Worm (Caenorhabditis elegans) whole organism, young adult: Measurements from ENCODE around the gene R12B2.13.

Experiments
- C17E4.6 ChIP-seq: fragments of 200-800 bp; sonication (Bioruptor generic); IDR thresholded peaks from 2 replicates; pipeline ENCODE4 v1.3.6; 2022; ENCODE audit warnings: missing genetic modification reagents, missing genetic modification characterization, missing compliant biosample characterization
- D2030.7 ChIP-seq: fragments of 200-800 bp; sonication (Bioruptor generic); IDR thresholded peaks from 2 replicates; pipeline ENCODE4 v1.3.6; 2022; ENCODE audit warnings: missing genetic modification reagents, missing genetic modification characterization, missing compliant biosample characterization
- F10E7.11 ChIP-seq: sonication (generic microtip); optimal IDR thresholded peaks from 2 replicates; lab custom pipeline; 2017; ENCODE audit warnings: mild to moderate bottlenecking, missing genetic modification characterization, moderate library complexity, missing compliant biosample characterization
- F22D6.2 ChIP-seq: sonication (generic microtip); optimal IDR thresholded peaks from 2 replicates; lab custom pipeline; 2016; ENCODE audit warnings: mild to moderate bottlenecking, missing genetic modification characterization, missing compliant biosample characterization
- F23B12.7 ChIP-seq: sonication (generic microtip); optimal IDR thresholded peaks from 2 replicates; lab custom pipeline; 2017; ENCODE audit warnings: missing genetic modification characterization, mild to moderate bottlenecking, missing compliant biosample characterization, antibody characterized with exemption, moderate library complexity; ENCODE audit not compliant: insufficient read depth
- F39B2.1 ChIP-seq: fragments of 200-800 bp; sonication (Bioruptor generic); IDR thresholded peaks from 2 replicates; pipeline ENCODE4 v1.3.6; 2022; ENCODE audit warnings: missing genetic modification reagents, missing genetic modification characterization, missing compliant biosample characterization
- F52B5.7 ChIP-seq: sonication (generic microtip); optimal IDR thresholded peaks from 2 replicates; lab custom pipeline; 2016; ENCODE audit warnings: mild to moderate bottlenecking, missing genetic modification characterization, missing compliant biosample characterization
- F57C9.4 ChIP-seq: sonication (generic microtip); optimal IDR thresholded peaks from 2 replicates; lab custom pipeline; 2017; ENCODE audit warnings: mild to moderate bottlenecking, missing genetic modification characterization, missing compliant biosample characterization
- K12H6.12 ChIP-seq: fragments of 200-800 bp; sonication (Bioruptor generic); optimal IDR thresholded peaks from 2 replicates; lab custom pipeline; 2018; ENCODE audit warnings: mild to moderate bottlenecking, missing genetic modification characterization, missing compliant biosample characterization
- T07F8.4 ChIP-seq: sonication (generic microtip); optimal IDR thresholded peaks from 2 replicates; lab custom pipeline; 2016; ENCODE audit warnings: mild to moderate bottlenecking, missing genetic modification characterization, moderate library complexity, missing compliant biosample characterization
- ZK185.1 ChIP-seq: sonication (generic microtip); optimal IDR thresholded peaks from 2 replicates; lab custom pipeline; 2016; ENCODE audit warnings: mild to moderate bottlenecking, missing genetic modification characterization, missing compliant biosample characterization; ENCODE audit not compliant: poor library complexity, severe bottlenecking
- akir-1 ChIP-seq: fragments of 200-800 bp; sonication (Bioruptor generic); optimal IDR thresholded peaks from 2 replicates; lab custom pipeline; 2018; ENCODE audit warnings: mild to moderate bottlenecking, missing genetic modification characterization, moderate library complexity, missing compliant biosample characterization
- attf-3 ChIP-seq: fragments of 200-800 bp; sonication (Bioruptor generic); conservative IDR thresholded peaks from 2 replicates; pipeline ENCODE4 v1.3.6; 2022; ENCODE audit warnings: missing genetic modification reagents, missing genetic modification characterization, missing compliant biosample characterization
- attf-5 ChIP-seq: fragments of 200-800 bp; sonication (Bioruptor generic); optimal IDR thresholded peaks from 2 replicates; lab custom pipeline; 2018; ENCODE audit warnings: mild to moderate bottlenecking, missing genetic modification characterization, missing compliant biosample characterization
- ccch-3 ChIP-seq: fragments of 200-800 bp; sonication (Bioruptor generic); optimal IDR thresholded peaks from 2 replicates; lab custom pipeline; 2018; ENCODE audit warnings: mild to moderate bottlenecking, missing genetic modification characterization, missing compliant biosample characterization
- ceh-40 ChIP-seq: fragments of 200-800 bp; sonication (Bioruptor generic); IDR thresholded peaks from 2 replicates; pipeline ENCODE4 v1.3.6; 2022; ENCODE audit warnings: missing genetic modification characterization, missing compliant biosample characterization
- ceh-91 ChIP-seq: fragments of 200-800 bp; sonication (Bioruptor generic); IDR thresholded peaks from 2 replicates; pipeline ENCODE4 v1.3.6; 2022; ENCODE audit warnings: missing genetic modification reagents, missing genetic modification characterization, missing compliant biosample characterization
- chd-7 ChIP-seq: sonication (generic microtip); optimal IDR thresholded peaks from 2 replicates; lab custom pipeline; 2016; ENCODE audit warnings: mild to moderate bottlenecking, missing genetic modification characterization, moderate library complexity, missing compliant biosample characterization
- die-1 ChIP-seq: sonication (generic microtip); optimal IDR thresholded peaks from 2 replicates; lab custom pipeline; 2016; ENCODE audit warnings: missing genotype, mild to moderate bottlenecking, missing genetic modification characterization, missing compliant biosample characterization
- dpff-1 ChIP-seq: sonication (generic microtip); optimal IDR thresholded peaks from 2 replicates; lab custom pipeline; 2017; ENCODE audit warnings: mild to moderate bottlenecking, missing genetic modification characterization, missing compliant biosample characterization
- ekl-4 ChIP-seq: fragments of 200-800 bp; sonication (Bioruptor generic); IDR thresholded peaks from 2 replicates; pipeline ENCODE4 v1.3.6; 2022; ENCODE audit warnings: missing genetic modification reagents, missing genetic modification characterization, missing compliant biosample characterization
- fkh-3 ChIP-seq: sonication (generic microtip); optimal IDR thresholded peaks from 2 replicates; lab custom pipeline; 2016; ENCODE audit warnings: mild to moderate bottlenecking, missing genetic modification characterization, missing compliant biosample characterization
- hlh-26 ChIP-seq: fragments of 200-800 bp; sonication (Bioruptor generic); conservative IDR thresholded peaks from 2 replicates; pipeline ENCODE4 v1.3.6; 2022; ENCODE audit warnings: missing genetic modification reagents, missing genetic modification characterization, missing compliant biosample characterization
- hmg-20 ChIP-seq: fragments of 200-800 bp; sonication (Bioruptor generic); IDR thresholded peaks from 2 replicates; pipeline ENCODE4 v1.3.6; 2022; ENCODE audit warnings: missing genetic modification reagents, missing genetic modification characterization, missing compliant biosample characterization
- hsf-1 ChIP-seq: fragments of 200-800 bp; sonication (Bioruptor generic); IDR thresholded peaks from 2 replicates; pipeline ENCODE4 v1.3.6; 2022; ENCODE audit warnings: missing genetic modification reagents, missing genetic modification characterization, missing compliant biosample characterization
- let-526 ChIP-seq: fragments of 200-800 bp; sonication (Bioruptor generic); IDR thresholded peaks from 2 replicates; pipeline ENCODE4 v1.3.6; 2022; ENCODE audit warnings: missing genetic modification reagents, missing genetic modification characterization, missing compliant biosample characterization
- lin-40 ChIP-seq: sonication (generic microtip); optimal IDR thresholded peaks from 2 replicates; lab custom pipeline; 2016; ENCODE audit warnings: missing genetic modification characterization, mild to moderate bottlenecking, missing compliant biosample characterization, missing genotype, missing genetic modification reagents
- lin-54 ChIP-seq: fragments of 200-800 bp; sonication (Bioruptor generic); optimal IDR thresholded peaks from 2 replicates; lab custom pipeline; 2018; ENCODE audit warnings: mild to moderate bottlenecking, missing genetic modification characterization, missing compliant biosample characterization
- lsl-1 ChIP-seq: fragments of 200-800 bp; sonication (Bioruptor generic); optimal IDR thresholded peaks from 2 replicates; lab custom pipeline; 2018; ENCODE audit warnings: mild to moderate bottlenecking, missing genetic modification characterization, moderate library complexity, missing compliant biosample characterization
- madf-3 ChIP-seq: fragments of 200-800 bp; sonication (Bioruptor generic); IDR thresholded peaks from 2 replicates; pipeline ENCODE4 v1.3.6; 2022; ENCODE audit warnings: missing genetic modification reagents, missing genetic modification characterization, missing compliant biosample characterization
- madf-6 ChIP-seq: fragments of 200-800 bp; sonication (Bioruptor generic); IDR thresholded peaks from 2 replicates; pipeline ENCODE4 v1.3.6; 2022; ENCODE audit warnings: missing genetic modification reagents, missing genetic modification characterization, missing compliant biosample characterization
- madf-8 ChIP-seq: fragments of 200-800 bp; sonication (Bioruptor generic); conservative IDR thresholded peaks from 2 replicates; pipeline ENCODE4 v1.3.6; 2022; ENCODE audit warnings: missing genetic modification reagents, missing genetic modification characterization, missing compliant biosample characterization
- mcd-1 ChIP-seq: fragments of 200-800 bp; sonication (Bioruptor generic); IDR thresholded peaks from 2 replicates; pipeline ENCODE4 v1.3.6; 2022; ENCODE audit warnings: missing genetic modification reagents, missing genetic modification characterization, missing compliant biosample characterization
- mes-4 ChIP-seq: sonication (generic microtip); optimal IDR thresholded peaks from 2 replicates; lab custom pipeline; 2016; ENCODE audit warnings: missing genotype, missing genetic modification characterization, missing compliant biosample characterization
- repo-1 ChIP-seq: sonication (generic microtip); optimal IDR thresholded peaks from 2 replicates; lab custom pipeline; 2017; ENCODE audit warnings: mild to moderate bottlenecking, missing genetic modification characterization, missing compliant biosample characterization
- rpc-1 ChIP-seq, 2 experiments: fragments of 150-350 bp in 1 of 2; sonication (generic microtip) in 1 of 2; optimal IDR thresholded peaks; 2 replicates each; lab custom pipeline; 2014 to 2018; ENCODE audit warnings: missing biosample characterization in 1 of 2, missing genetic modification characterization in 1 of 2, missing genetic modification reagents in 1 of 2, missing genotype in 1 of 2
- sdz-38 ChIP-seq: sonication (generic microtip); optimal IDR thresholded peaks from 2 replicates; lab custom pipeline; 2016; ENCODE audit warnings: missing genotype, missing genetic modification characterization, missing compliant biosample characterization
- snpc-1.1 ChIP-seq: sonication (generic microtip); optimal IDR thresholded peaks from 2 replicates; lab custom pipeline; 2017; ENCODE audit warnings: missing genetic modification characterization, mild to moderate bottlenecking, missing compliant biosample characterization, antibody characterized with exemption, moderate library complexity, missing genotype, missing genetic modification reagents; ENCODE audit not compliant: insufficient read depth
- snpc-4 ChIP-seq, 5 experiments: fragments of 150-350 bp in 1 of 5; sonication (generic microtip) in 4 of 5; optimal IDR thresholded peaks; 2 replicates each; lab custom pipeline; 2014 to 2018; ENCODE audit warnings: missing genetic modification characterization in 5 of 5, missing biosample characterization in 3 of 5, antibody characterized with exemption in 2 of 5, mild to moderate bottlenecking in 2 of 5, missing compliant biosample characterization in 2 of 5, missing genotype in 2 of 5, moderate library complexity in 2 of 5, missing genetic modification reagents in 1 of 5
- unc-62 ChIP-seq: fragments of 150-350 bp; optimal IDR thresholded peaks from 2 replicates; lab custom pipeline; 2014; ENCODE audit warnings: missing biosample characterization, missing genetic modification reagents, missing genetic modification characterization
- ztf-22 ChIP-seq: fragments of 200-800 bp; sonication (Bioruptor generic); optimal IDR thresholded peaks from 2 replicates; lab custom pipeline; 2018; ENCODE audit warnings: mild to moderate bottlenecking, missing genetic modification characterization, moderate library complexity, missing compliant biosample characterization
- ztf-26 ChIP-seq: sonication (generic microtip); optimal IDR thresholded peaks from 2 replicates; lab custom pipeline; 2017; ENCODE audit warnings: missing genetic modification characterization, missing compliant biosample characterization
- ztf-28 ChIP-seq: fragments of 200-800 bp; sonication (Bioruptor generic); IDR thresholded peaks from 2 replicates; pipeline ENCODE4 v1.3.6; 2022; ENCODE audit warnings: missing genetic modification reagents, missing genetic modification characterization, missing compliant biosample characterization
- ztf-3 ChIP-seq: fragments of 200-800 bp; sonication (Bioruptor generic); optimal IDR thresholded peaks from 2 replicates; lab custom pipeline; 2018; ENCODE audit warnings: mild to moderate bottlenecking, missing genetic modification characterization, missing compliant biosample characterization

Gene R12B2.13

DNA sequence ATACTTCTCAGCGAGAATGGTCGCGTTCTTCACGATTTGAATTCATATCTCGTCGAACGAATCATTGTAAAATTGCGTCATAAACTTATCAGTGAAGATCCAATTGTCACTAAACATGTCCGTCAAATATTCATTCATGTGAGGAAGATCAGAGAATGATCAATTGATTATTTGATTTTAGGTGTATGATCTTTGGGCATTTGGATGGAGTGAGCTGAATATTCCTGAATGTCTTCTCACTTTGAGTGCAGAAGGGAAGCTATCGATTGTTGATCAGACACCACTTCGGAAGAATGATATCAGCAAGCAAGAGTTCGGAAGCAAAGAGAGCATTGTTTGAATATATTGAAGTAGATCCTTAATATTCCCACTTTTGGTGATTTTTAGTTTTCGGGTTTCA lies 41.0 kb upstream of the R12B2.13 start (continued):
- TF ChIP-seq attf-3 (no peak), dpff-1 (tag; lab: Kevin White, UChicago) (no peak), mes-4 (tag; lab: Kevin White, UChicago) (no peak), die-1 (tag; lab: Kevin White, UChicago) (no peak), F39B2.1 (GFP tag; lab: Robert Waterston, UW) (no peak), lin-40 (peak; percentile 52)

DNA sequence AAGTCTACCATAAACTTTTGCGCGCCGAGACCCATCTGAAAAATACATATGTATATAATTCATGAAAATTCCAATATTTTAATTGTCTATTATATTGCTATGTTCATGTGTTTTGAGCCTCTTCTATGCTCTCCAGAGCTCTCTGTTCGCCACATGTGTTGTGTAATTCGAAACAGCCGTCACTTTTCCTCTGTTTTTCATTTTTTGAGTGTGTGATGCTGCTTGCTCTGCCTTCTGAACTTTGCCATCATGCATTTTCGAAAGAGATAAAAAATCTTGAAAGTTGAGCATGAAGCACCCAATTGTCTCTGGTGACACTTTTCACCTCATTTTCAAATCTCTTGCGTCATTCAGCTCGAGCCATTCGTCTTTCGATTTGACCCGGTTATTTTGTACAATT lies 39.0 kb upstream of the R12B2.13 start:
- TF ChIP-seq akir-1 (no peak), hlh-26 (GFP tag; lab: Robert Waterston, UW) (no peak), F57C9.4 (tag; lab: Kevin White, UChicago) (no peak), snpc-4 (GFP tag; optimal IDR thresholded peaks at IDR 0.05; lab: Kevin White, UChicago) (no peak), snpc-4 (tag; optimal IDR thresholded peaks at IDR 0.05; lab: Kevin White, UChicago) (no peak), hsf-1 (no peak), chd-7 (tag; lab: Kevin White, UChicago) (no peak), ccch-3 (no peak), ZK185.1 (tag; lab: Kevin White, UChicago) (no peak), snpc-1.1 (tag; lab: Kevin White, UChicago) (no peak), hmg-20 (GFP tag; lab: Robert Waterston, UW) (no peak), D2030.7 (GFP tag; lab: Robert Waterston, UW) (no peak), sdz-38 (tag; lab: Kevin White, UChicago) (no peak), attf-3 (no peak), F52B5.7 (no peak)

DNA sequence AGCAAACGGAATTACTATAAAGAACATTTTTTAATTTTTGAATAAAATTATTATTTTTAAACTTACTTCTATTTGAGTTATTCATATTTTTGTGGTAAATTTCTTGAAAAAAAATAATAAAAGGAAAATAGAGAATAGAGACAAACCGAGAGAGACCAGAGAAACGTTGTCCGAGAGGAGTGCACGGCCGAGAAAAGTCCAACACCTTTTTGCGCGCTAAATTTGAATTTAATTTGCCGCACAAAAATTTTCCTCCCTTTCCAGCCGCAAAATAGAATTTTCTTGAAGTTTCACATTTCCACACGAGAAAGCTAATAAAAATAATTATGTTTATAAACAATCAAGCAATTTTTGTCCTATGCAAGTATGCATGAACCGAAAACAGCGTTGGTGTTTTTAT lies 38.5 kb upstream of the R12B2.13 start, which contains the start of the genes F01F1.11 and F01F1.3:
TSS of gene F01F1.11 (minus strand) at position 118 of the 400 bp plus-strand sequence.
TSS of gene F01F1.3 (plus strand) at position 179 of the 400 bp plus-strand sequence.
- TF ChIP-seq akir-1 (no peak), madf-6 (GFP tag; lab: Robert Waterston, UW) (peak; percentile 80), ceh-91 (GFP tag; lab: Robert Waterston, UW) (peak; percentile 50; the same call in 1 of the 2 replicates), fkh-3 (tag; lab: Kevin White, UChicago) (no peak), sdz-38 (tag; lab: Kevin White, UChicago) (no peak), attf-3 (peak; percentile 69), T07F8.4 (tag; lab: Kevin White, UChicago) (no peak), F22D6.2 (tag; lab: Kevin White, UChicago) (peak; percentile 39), lin-54 (GFP tag; lab: Kevin White, UChicago) (peak; percentile 94), ztf-3 (no peak), rpc-1 (optimal IDR thresholded peaks at IDR 0.05; lab: Kevin White, UChicago) (no peak), rpc-1 (tag; optimal IDR thresholded peaks at IDR 0.05; lab: Kevin White, UChicago) (no peak), snpc-4 (GFP tag; optimal IDR thresholded peaks at IDR 0.05; lab: Kevin White, UChicago) (no peak), snpc-4 (tag; optimal IDR thresholded peaks at IDR 0.05; lab: Kevin White, UChicago) (peak in 2 of 4 experiments; percentile 13 to 17), ekl-4 (GFP tag; lab: Robert Waterston, UW) (peak; percentile 45; the same call in 1 of the 2 replicates), ztf-22 (GFP tag; lab: Kevin White, UChicago) (no peak), unc-62 (GFP tag; lab: Kevin White, UChicago) (no peak), madf-8 (0 out of 2 replicates have a peak, but pooled peaks have one; percentile 25), K12H6.12 (tag; lab: Kevin White, UChicago) (no peak), let-526 (GFP tag; lab: Robert Waterston, UW) (peak; percentile 65; the same call in 1 of the 2 replicates), F52B5.7 (no peak), madf-3 (no peak), attf-5 (GFP tag; lab: Kevin White, UChicago) (peak; percentile 5), C17E4.6 (GFP tag; lab: Robert Waterston, UW) (0 out of 2 replicates have a peak, but pooled peaks have one; percentile 28), ztf-28 (GFP tag; lab: Robert Waterston, UW) (peak; percentile 72; the same call in 1 of the 2 replicates), ceh-40 (no peak), mcd-1 (GFP tag; lab: Robert Waterston, UW) (peak; percentile 77), lin-40 (peak; percentile 59), repo-1 (tag; lab: Kevin White, UChicago) (no peak), F23B12.7 (tag; lab: Kevin White, UChicago) (no peak), lsl-1 (GFP tag; lab: Kevin White, UChicago) (peak; percentile 61), F10E7.11 (tag; lab: Kevin White, UChicago) (no peak), ztf-26 (tag; lab: Kevin White, UChicago) (no peak)
